Worm (Caenorhabditis elegans) whole organism, late embryonic: ENCODE results near the gene klp-13.

Experiments used
- C38D4.7 ChIP-seq: fragments of 200-800 bp; sonication (Bioruptor generic); optimal IDR thresholded peaks from 2 replicates; lab custom pipeline; 2018; ENCODE audit warnings: mild to moderate bottlenecking, missing genetic modification characterization, moderate library complexity, missing compliant biosample characterization
- ahr-1 ChIP-seq: sonication (generic microtip); optimal IDR thresholded peaks from 2 replicates; lab custom pipeline; 2016; ENCODE audit warnings: missing genetic modification characterization, missing compliant biosample characterization
- ama-1 ChIP-seq: fragments of 150-350 bp; optimal IDR thresholded peaks from 2 replicates; lab custom pipeline; 2014
- dve-1 ChIP-seq: sonication (generic microtip); optimal IDR thresholded peaks from 2 replicates; lab custom pipeline; 2017; ENCODE audit warnings: antibody characterized with exemption, mild to moderate bottlenecking, missing genetic modification characterization, missing compliant biosample characterization
- elt-4 ChIP-seq: sonication (generic microtip); optimal IDR thresholded peaks from 2 replicates; lab custom pipeline; 2016; ENCODE audit warnings: missing genetic modification characterization, missing compliant biosample characterization
- eyg-1 ChIP-seq: sonication (generic microtip); optimal IDR thresholded peaks from 2 replicates; lab custom pipeline; 2016; ENCODE audit warnings: missing genotype, missing genetic modification characterization, missing compliant biosample characterization
- fkh-10 ChIP-seq: fragments of 150-350 bp; optimal IDR thresholded peaks from 2 replicates; lab custom pipeline; 2014; ENCODE audit warnings: missing biosample characterization, missing genetic modification reagents, missing genetic modification characterization
- lin-11 ChIP-seq: fragments of 200-800 bp; sonication (Bioruptor generic); optimal IDR thresholded peaks from 2 replicates; lab custom pipeline; 2018; ENCODE audit warnings: mild to moderate bottlenecking, missing genetic modification characterization, missing compliant biosample characterization
- nhr-11 ChIP-seq: fragments of 150-350 bp; optimal IDR thresholded peaks from 2 replicates; lab custom pipeline; 2014; ENCODE audit warnings: missing biosample characterization, missing genetic modification characterization
- nhr-232 ChIP-seq: sonication (generic microtip); optimal IDR thresholded peaks from 2 replicates; lab custom pipeline; 2016; ENCODE audit warnings: missing genetic modification characterization, missing compliant biosample characterization
- pax-1 ChIP-seq: fragments of 150-350 bp; optimal IDR thresholded peaks from 2 replicates; lab custom pipeline; 2014; ENCODE audit warnings: missing biosample characterization, missing genetic modification characterization
- ztf-16 ChIP-seq: sonication (generic microtip); optimal IDR thresholded peaks from 2 replicates; lab custom pipeline; 2017; ENCODE audit warnings: missing genetic modification characterization, missing compliant biosample characterization

- TF ChIP-seq dve-1: no peak
- TF ChIP-seq nhr-11 (tag; lab: Kevin White, UChicago): no peak
- no peak for TF ChIP-seq nhr-232
- TF ChIP-seq fkh-10 (GFP tag; lab: Kevin White, UChicago): no peak
- no peak for TF ChIP-seq elt-4 (tag; lab: Kevin White, UChicago)
- TF ChIP-seq eyg-1 (tag; lab: Kevin White, UChicago): no peak
- TF ChIP-seq ztf-16: no peak
- TF ChIP-seq pax-1 (tag; lab: Kevin White, UChicago): no peak
- TF ChIP-seq ahr-1 (tag; lab: Kevin White, UChicago): no peak
- TF ChIP-seq lin-11: no peak
- TF ChIP-seq ama-1 (lab: Kevin White, UChicago): no peak
- no peak for TF ChIP-seq C38D4.7 (GFP tag; lab: Kevin White, UChicago)
These were observed 36.0 kb upstream of the klp-13 start, which contains the start of gene mig-23 for ce11 chrX:5948769-5949168.
